Fruit fly (Drosophila melanogaster): ENCODE data around the gene CG10877.
A peak's percentile ranks its signal among the peaks of the same experiment; 100 is the strongest.

CG10877 gene

DNA sequence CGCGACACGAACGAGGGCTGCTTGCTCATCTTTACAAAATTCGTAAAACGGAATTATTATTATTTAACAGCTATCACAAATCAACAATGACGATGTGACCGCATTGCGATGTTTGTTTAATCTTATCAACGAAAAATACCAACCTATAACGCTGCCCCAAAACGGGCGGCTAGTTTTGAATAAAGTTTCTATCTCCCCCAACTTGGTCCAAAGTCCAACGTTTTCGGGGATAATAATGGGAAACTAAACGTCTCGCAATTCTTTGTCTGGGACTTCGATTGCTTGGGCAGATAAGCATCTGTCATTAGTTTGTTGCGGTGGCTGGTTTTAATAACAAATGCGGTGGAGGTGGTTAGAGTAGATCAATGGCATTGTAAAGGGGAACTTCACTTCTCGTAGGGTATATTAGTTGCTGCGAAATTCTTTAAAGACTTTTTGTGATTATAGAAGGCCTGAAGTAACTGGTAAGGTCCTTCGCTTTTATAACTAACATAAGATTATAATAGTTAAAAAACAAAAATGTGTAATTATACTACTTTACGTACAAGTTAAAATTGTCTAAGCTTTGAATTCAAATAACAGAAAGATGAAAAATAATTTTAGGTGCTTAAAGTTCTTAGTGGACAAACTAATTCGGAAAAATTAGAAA lies 3.7 kb downstream of the CG10877 start, which contains the start of gene CG15922 (continued):
- TF ChIP-seq Blimp-1 (GFP tag; optimal IDR thresholded peaks at IDR 0.05), result peak; percentile 10
- peak; percentile 44 for TF ChIP-seq lilli (GFP tag; optimal IDR thresholded peaks at IDR 0.05)
- no peak for TF ChIP-seq HLH4C (GFP tag; IDR thresholded peaks at IDR 0.05; ENCODE audit: partially characterized antibody)
- no peak for TF ChIP-seq dysf (GFP tag; IDR thresholded peaks at IDR 0.05)
- peak; percentile 81 for TF ChIP-seq nom (GFP tag; optimal IDR thresholded peaks at IDR 0.05)
- no peak for TF ChIP-seq CG1024 (GFP tag; IDR thresholded peaks at IDR 0.05)
- no peak for TF ChIP-seq Gsc (GFP tag; IDR thresholded peaks at IDR 0.05)
- TF ChIP-seq CG10565 (GFP tag; optimal IDR thresholded peaks at IDR 0.05), result no peak
- no peak for TF ChIP-seq MTF-1 (GFP tag; optimal IDR thresholded peaks at IDR 0.05; ENCODE audit: borderline replicate concordance)
- no peak for TF ChIP-seq Lhr (GFP tag; optimal IDR thresholded peaks at IDR 0.05)
- no peak for TF ChIP-seq Scr (GFP tag; IDR thresholded peaks at IDR 0.05; ENCODE audit: partially characterized antibody)
- 0 out of 2 replicates have a peak, but pooled peaks have one; percentile 22 for TF ChIP-seq CG6689 (GFP tag; IDR thresholded peaks at IDR 0.05)
- no peak for TF ChIP-seq CG8359 (GFP tag; optimal IDR thresholded peaks at IDR 0.05; ENCODE audit: borderline replicate concordance)
- TF ChIP-seq CG12659 (GFP tag; optimal IDR thresholded peaks at IDR 0.05), result peak; percentile 13
- peak in 1 of 2 experiments; percentile 50 for TF ChIP-seq Pdp1 (GFP tag; optimal IDR thresholded peaks at IDR 0.05)
- TF ChIP-seq H2.0 (GFP tag; IDR thresholded peaks at IDR 0.05), result no peak
- no peak for TF ChIP-seq gt (GFP tag; IDR thresholded peaks at IDR 0.05)
- no peak for TF ChIP-seq CG3838 (GFP tag; optimal IDR thresholded peaks at IDR 0.05)
- TF ChIP-seq CG17328 (GFP tag; IDR thresholded peaks at IDR 0.05), result no peak
- no peak for TF ChIP-seq CG10654 (GFP tag; optimal IDR thresholded peaks at IDR 0.05)
- no peak for TF ChIP-seq CG6813 (GFP tag; optimal IDR thresholded peaks at IDR 0.05)
- peak; percentile 23; the same call in 1 of the 3 replicates for TF ChIP-seq Aef1 (GFP tag; IDR thresholded peaks at IDR 0.05)
- TF ChIP-seq mirr (GFP tag; optimal IDR thresholded peaks at IDR 0.05), result no peak
- TF ChIP-seq CG2116 (GFP tag; optimal IDR thresholded peaks at IDR 0.05), result peak; percentile 0
- TF ChIP-seq CG10267 (tag; optimal IDR thresholded peaks at IDR 0.05), result peak; percentile 1
- peak; percentile 34; the same call in 1 of the 2 replicates for TF ChIP-seq CG14441 (GFP tag; IDR thresholded peaks at IDR 0.05)
- no peak for TF ChIP-seq dm (GFP tag; optimal IDR thresholded peaks at IDR 0.05)
- TF ChIP-seq Hr3 (GFP tag; optimal IDR thresholded peaks at IDR 0.05), result no peak
- TF ChIP-seq CG8290 (GFP tag; optimal IDR thresholded peaks at IDR 0.05), result no peak
- TF ChIP-seq CG8290 (tag; optimal IDR thresholded peaks at IDR 0.05), result peak in 1 of 2 experiments; percentile 23
- TF ChIP-seq Hmx (GFP tag; optimal IDR thresholded peaks at IDR 0.05), result no peak
- TF ChIP-seq grau (tag; optimal IDR thresholded peaks at IDR 0.05), result no peak
- TF ChIP-seq CG18764 (GFP tag; optimal IDR thresholded peaks at IDR 0.05), result no peak
- no peak for TF ChIP-seq dimm (GFP tag; IDR thresholded peaks at IDR 0.05)
- no peak for TF ChIP-seq CG7928 (GFP tag; optimal IDR thresholded peaks at IDR 0.05)
- TF ChIP-seq Jarid2 (GFP tag; optimal IDR thresholded peaks at IDR 0.05), result no peak
- peak; percentile 10 for TF ChIP-seq mam (GFP tag; optimal IDR thresholded peaks at IDR 0.05)
- TF ChIP-seq Max (GFP tag; optimal IDR thresholded peaks at IDR 0.05), result peak; percentile 14
- no peak for TF ChIP-seq jing (GFP tag; optimal IDR thresholded peaks at IDR 0.05)
- TF ChIP-seq CG1792 (GFP tag; optimal IDR thresholded peaks at IDR 0.05), result no peak
- TF ChIP-seq Fer3 (tag; optimal IDR thresholded peaks at IDR 0.05), result no peak
- TF ChIP-seq Dip2 (GFP tag; IDR thresholded peaks at IDR 0.05), result no peak
- no peak for TF ChIP-seq CG4328 (GFP tag; optimal IDR thresholded peaks at IDR 0.05)
- TF ChIP-seq CG8089 (GFP tag; optimal IDR thresholded peaks at IDR 0.05), result no peak
- TF ChIP-seq H15 (GFP tag; IDR thresholded peaks at IDR 0.05), result no peak
- TF ChIP-seq CG2889 (GFP tag; IDR thresholded peaks at IDR 0.05), result peak; percentile 11; the same call in 1 of the 3 replicates
- TF ChIP-seq br (optimal IDR thresholded peaks at IDR 0.05), result no peak
- TF ChIP-seq CG12155 (GFP tag; optimal IDR thresholded peaks at IDR 0.05), result peak; percentile 1
- no peak for TF ChIP-seq Spps (tag; optimal IDR thresholded peaks at IDR 0.05)
- no peak for TF ChIP-seq tgo (GFP tag; IDR thresholded peaks at IDR 0.05)
- TF ChIP-seq slbo (GFP tag; IDR thresholded peaks at IDR 0.05), result peak; percentile 58
